Fruit fly (Drosophila melanogaster) whole organism, prepupa: ENCODE data around the gene CG12730.

ENCODE experiments used
- CG10631 ChIP-seq: fragments of 200-800 bp; sonication (Bioruptor generic); optimal IDR thresholded peaks from 2 replicates; lab custom pipeline; 2016; ENCODE audit warnings: missing biosample characterization, missing genetic modification characterization
- CG31627 ChIP-seq: fragments of 200-800 bp; sonication (Bioruptor generic); optimal IDR thresholded peaks from 3 replicates; lab custom pipeline; 2016; ENCODE audit warnings: missing biosample characterization, missing genetic modification characterization
- CG34406 ChIP-seq: fragments of 200-800 bp; sonication (Bioruptor generic); optimal IDR thresholded peaks from 3 replicates; lab custom pipeline; 2016; ENCODE audit warnings: missing biosample characterization, missing genetic modification characterization
- CG6792 ChIP-seq: fragments of 200-800 bp; sonication (Bioruptor generic); optimal IDR thresholded peaks from 3 replicates; lab custom pipeline; 2016; ENCODE audit warnings: missing biosample characterization, missing genetic modification characterization
- CG6808 ChIP-seq: fragments of 200-800 bp; sonication (Bioruptor generic); optimal IDR thresholded peaks from 3 replicates; lab custom pipeline; 2017; ENCODE audit warnings: missing biosample characterization, missing genetic modification characterization, mild to moderate bottlenecking, moderate library complexity, missing genetic modification reagents
- CG9139 ChIP-seq: fragments of 200-800 bp; sonication (Bioruptor generic); optimal IDR thresholded peaks from 3 replicates; lab custom pipeline; 2017; ENCODE audit warnings: missing biosample characterization, mild to moderate bottlenecking, missing genetic modification characterization
- Eip93F ChIP-seq: fragments of 200-800 bp; sonication (Bioruptor generic); optimal IDR thresholded peaks from 2 replicates; lab custom pipeline; 2016; ENCODE audit warnings: missing biosample characterization, mild to moderate bottlenecking, missing genetic modification characterization
- fd59A ChIP-seq: fragments of 200-800 bp; sonication (Bioruptor generic); optimal IDR thresholded peaks from 2 replicates; lab custom pipeline; 2017; ENCODE audit warnings: missing biosample characterization, mild to moderate bottlenecking, missing genetic modification characterization, missing genetic modification reagents

CG12730 gene

DNA sequence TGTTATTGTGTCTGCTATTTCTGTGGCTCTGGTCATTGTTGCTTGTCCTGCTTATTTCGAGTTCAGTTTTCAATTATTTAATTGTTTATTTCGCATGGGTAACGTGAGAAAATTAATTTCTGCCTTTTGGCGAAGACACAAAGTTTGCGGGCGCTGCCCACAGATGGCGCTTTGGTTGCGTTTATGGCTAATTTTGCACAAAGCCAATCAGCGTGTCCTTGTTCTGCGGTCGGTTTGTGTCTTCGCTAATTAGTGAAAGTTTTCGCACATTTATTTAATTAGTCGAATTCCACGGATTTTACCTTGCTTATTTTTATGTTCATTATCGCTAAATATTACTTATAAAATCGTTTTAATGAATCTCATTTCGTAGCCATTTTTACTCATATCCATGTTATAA lies 47.0 kb downstream of the CG12730 start:
- TF ChIP-seq CG34406 = no peak
- no peak for TF ChIP-seq fd59A (GFP tag; lab: Kevin White, UChicago)
- no peak for TF ChIP-seq CG31627 (GFP tag; lab: Kevin White, UChicago)
- TF ChIP-seq CG9139 (GFP tag; lab: Kevin White, UChicago) = no peak
- TF ChIP-seq Eip93F (GFP tag; lab: Kevin White, UChicago) = no peak

DNA sequence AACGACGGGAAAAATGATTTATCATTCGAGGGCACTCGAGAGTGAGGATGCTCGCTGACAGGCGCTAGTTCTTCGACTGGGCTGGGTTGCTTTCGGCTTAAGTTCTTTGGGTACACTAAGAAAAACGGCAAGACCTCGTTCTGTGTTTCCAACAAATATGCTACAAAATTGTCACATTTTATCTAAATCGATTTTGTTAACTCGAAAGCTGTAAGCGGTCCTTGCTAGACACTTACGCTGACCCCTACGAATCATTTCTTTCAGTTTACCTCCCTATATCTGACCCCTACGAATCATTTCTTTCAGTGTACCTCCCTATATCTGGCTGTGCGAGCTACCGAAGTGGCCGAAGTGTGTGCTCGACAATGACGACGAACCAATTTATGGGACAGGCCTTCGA lies 47.5 kb downstream of the CG12730 start:
- TF ChIP-seq CG10631 (peak; percentile 15), CG6808 (GFP tag; lab: Kevin White, UChicago) (no peak), CG6792 (GFP tag; lab: Kevin White, UChicago) (no peak)
